Fruit fly (Drosophila melanogaster): ENCODE data around the gene ND-13B.
A peak's percentile ranks its signal among the peaks of the same experiment; 100 is the strongest.

The ND-13B gene

dm6 chr3L:10740707-10741106 is 46.8 kb upstream of the ND-13B start (continued):
- 0 out of 3 replicates have a peak, but pooled peaks have one; percentile 25 for TF ChIP-seq eg (GFP tag; IDR thresholded peaks at IDR 0.05)
- peak; percentile 47 for TF ChIP-seq CG6808 (GFP tag; optimal IDR thresholded peaks at IDR 0.05)
- peak; percentile 44 for TF ChIP-seq net (GFP tag; optimal IDR thresholded peaks at IDR 0.05)
- no peak for TF ChIP-seq Lpt (GFP tag; optimal IDR thresholded peaks at IDR 0.05)
- TF ChIP-seq esn (GFP tag; optimal IDR thresholded peaks at IDR 0.05), result peak; percentile 59
- peak; percentile 8; the same call in 1 of the 2 replicates for TF ChIP-seq Gug (GFP tag; IDR thresholded peaks at IDR 0.05)
- peak; percentile 41 for TF ChIP-seq Smox (GFP tag; optimal IDR thresholded peaks at IDR 0.05)
- peak; percentile 71 for TF ChIP-seq CG3032 (tag; optimal IDR thresholded peaks at IDR 0.05)
- no peak for TF ChIP-seq ss (GFP tag; optimal IDR thresholded peaks at IDR 0.05)
- peak; percentile 67 for TF ChIP-seq CG15336 (GFP tag; IDR thresholded peaks at IDR 0.05)
- TF ChIP-seq acj6 (GFP tag; optimal IDR thresholded peaks at IDR 0.05), result peak; percentile 61
- TF ChIP-seq pdm3 (GFP tag; optimal IDR thresholded peaks at IDR 0.05), result peak; percentile 53
- peak; percentile 78 for TF ChIP-seq Hr4 (GFP tag; optimal IDR thresholded peaks at IDR 0.05)
- peak; percentile 21 for TF ChIP-seq Ets21C (GFP tag; optimal IDR thresholded peaks at IDR 0.05)
- peak; percentile 85 for TF ChIP-seq CG32006 (GFP tag; optimal IDR thresholded peaks at IDR 0.05)
- TF ChIP-seq fd85E (GFP tag; optimal IDR thresholded peaks at IDR 0.05), result no peak
- TF ChIP-seq CG34406 (GFP tag; optimal IDR thresholded peaks at IDR 0.05), result peak; percentile 60
- peak; percentile 73 for TF ChIP-seq OdsH (GFP tag; optimal IDR thresholded peaks at IDR 0.05)
- no peak for TF ChIP-seq CG7368 (GFP tag; optimal IDR thresholded peaks at IDR 0.05)
- no peak for TF ChIP-seq CG6854 (GFP tag; optimal IDR thresholded peaks at IDR 0.05)
- TF ChIP-seq dsx (GFP tag; optimal IDR thresholded peaks at IDR 0.05; ENCODE audit: poor library complexity, severe bottlenecking), result peak; percentile 50

DNA sequence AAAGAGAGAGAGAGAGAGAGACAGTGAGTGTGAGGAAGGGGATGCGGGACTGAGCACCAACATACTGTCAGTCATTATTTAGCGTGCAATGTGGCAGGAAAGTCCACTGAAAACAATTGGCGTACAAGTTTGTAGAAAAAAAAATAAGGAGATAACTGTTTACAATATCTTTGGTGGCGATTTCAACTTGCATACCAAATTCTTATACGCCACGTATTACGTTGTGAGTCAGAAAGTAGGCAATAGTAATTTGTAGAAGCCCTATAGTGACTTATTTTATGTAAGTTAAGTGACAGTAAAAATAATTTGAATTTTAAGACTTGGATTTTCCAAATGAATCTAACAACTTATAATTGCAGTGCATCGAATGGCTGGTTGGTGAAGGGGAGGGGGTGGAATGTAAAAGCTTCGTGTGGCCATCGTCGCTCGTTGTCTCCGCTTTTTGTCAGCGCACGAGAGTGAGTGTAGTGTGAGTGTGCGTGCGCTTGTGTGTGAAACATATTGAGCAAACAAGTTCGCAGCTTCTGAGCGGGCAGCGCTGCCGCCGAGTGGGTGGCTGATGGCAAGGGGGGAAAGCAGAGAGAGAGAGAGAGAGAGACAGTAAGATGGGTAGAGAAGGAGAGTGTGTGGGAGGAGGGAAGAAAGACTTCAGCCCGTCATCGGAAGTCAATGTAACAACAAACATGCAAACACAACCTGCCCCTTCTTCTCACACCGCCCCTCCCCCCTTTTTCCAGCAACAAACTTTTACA is 45.9 kb upstream of the ND-13B start:
- TF ChIP-seq Blimp-1 (GFP tag; optimal IDR thresholded peaks at IDR 0.05), result peak; percentile 87
- peak; percentile 96 for TF ChIP-seq CG10631 (GFP tag; optimal IDR thresholded peaks at IDR 0.05)
- TF ChIP-seq salr (GFP tag; optimal IDR thresholded peaks at IDR 0.05), result peak; percentile 64 to 94
- peak; percentile 98 for TF ChIP-seq CG3919 (GFP tag; optimal IDR thresholded peaks at IDR 0.05)
- peak; percentile 94 for TF ChIP-seq CG6808 (GFP tag; optimal IDR thresholded peaks at IDR 0.05)
- peak; percentile 95 for TF ChIP-seq CG6792 (GFP tag; optimal IDR thresholded peaks at IDR 0.05)
- peak; percentile 82 for TF ChIP-seq CG3032 (tag; optimal IDR thresholded peaks at IDR 0.05)
- TF ChIP-seq CG4318 (GFP tag; optimal IDR thresholded peaks at IDR 0.05), result peak; percentile 93
- peak; percentile 96 for TF ChIP-seq CG8119 (GFP tag; IDR thresholded peaks at IDR 0.05)
- TF ChIP-seq CG9139 (GFP tag; optimal IDR thresholded peaks at IDR 0.05), result peak; percentile 86
- TF ChIP-seq Sox14 (GFP tag; optimal IDR thresholded peaks at IDR 0.05), result peak; percentile 94
- peak; percentile 88 for TF ChIP-seq CG6276 (GFP tag; optimal IDR thresholded peaks at IDR 0.05)
- TF ChIP-seq esn (GFP tag; optimal IDR thresholded peaks at IDR 0.05), result peak; percentile 96
- TF ChIP-seq eg (GFP tag; IDR thresholded peaks at IDR 0.05), result peak; percentile 90
- TF ChIP-seq CG32006 (GFP tag; optimal IDR thresholded peaks at IDR 0.05), result peak; percentile 96
- TF ChIP-seq CG8319 (GFP tag; optimal IDR thresholded peaks at IDR 0.05), result peak; percentile 87
- TF ChIP-seq CG6163 (GFP tag; IDR thresholded peaks at IDR 0.05), result peak; percentile 91
- TF ChIP-seq CG1621 (tag; optimal IDR thresholded peaks at IDR 0.05), result peak; percentile 82
- TF ChIP-seq Hr39 (GFP tag; optimal IDR thresholded peaks at IDR 0.05), result peak; percentile 93
- TF ChIP-seq Eip93F (GFP tag; optimal IDR thresholded peaks at IDR 0.05), result peak; percentile 68
- TF ChIP-seq achi (GFP tag; optimal IDR thresholded peaks at IDR 0.05), result peak; percentile 93
- peak; percentile 88 for TF ChIP-seq Gug (GFP tag; IDR thresholded peaks at IDR 0.05)
- peak; percentile 93 for TF ChIP-seq OdsH (GFP tag; optimal IDR thresholded peaks at IDR 0.05)
- peak; percentile 91 for TF ChIP-seq CG11294 (GFP tag; IDR thresholded peaks at IDR 0.05)
- TF ChIP-seq CG6854 (GFP tag; optimal IDR thresholded peaks at IDR 0.05), result peak; percentile 68
- TF ChIP-seq Eip78C (GFP tag), result peak; percentile 98
- TF ChIP-seq CG34406 (GFP tag; optimal IDR thresholded peaks at IDR 0.05), result peak; percentile 91
- TF ChIP-seq Sox102F (GFP tag; optimal IDR thresholded peaks at IDR 0.05), result peak; percentile 94
- TF ChIP-seq dac (GFP tag; optimal IDR thresholded peaks at IDR 0.05), result peak; percentile 78
- peak; percentile 92 for TF ChIP-seq fd85E (GFP tag; optimal IDR thresholded peaks at IDR 0.05)
- peak; percentile 96 for TF ChIP-seq Eip75B (GFP tag; optimal IDR thresholded peaks at IDR 0.05)
- peak; percentile 93 for TF ChIP-seq Smox (GFP tag; optimal IDR thresholded peaks at IDR 0.05)
- no peak; the same call in none of the 2 replicates for TF ChIP-seq CG15336 (GFP tag; IDR thresholded peaks at IDR 0.05)
- peak; percentile 97 for TF ChIP-seq svp (GFP tag)
- TF ChIP-seq Lpt (GFP tag; optimal IDR thresholded peaks at IDR 0.05), result peak; percentile 94
- TF ChIP-seq CG10669 (GFP tag; optimal IDR thresholded peaks at IDR 0.05), result peak; percentile 97
- peak; percentile 89 for TF ChIP-seq CG8632 (GFP tag; optimal IDR thresholded peaks at IDR 0.05)
- TF ChIP-seq ss (GFP tag; optimal IDR thresholded peaks at IDR 0.05), result peak; percentile 89 to 92
- TF ChIP-seq fkh (GFP tag; optimal IDR thresholded peaks at IDR 0.05), result peak; percentile 92

Data from whole organism, prepupa.